Worm (Caenorhabditis elegans) whole organism, L2 larva: Measurements from ENCODE around the gene atg-4.2.

Source experiments
- ama-1 ChIP-seq: fragments of 150-350 bp; optimal IDR thresholded peaks from 2 replicates; lab custom pipeline; 2018; ENCODE audit warnings: inconsistent platforms
- ceh-16 ChIP-seq: fragments of 150-350 bp; optimal IDR thresholded peaks from 2 replicates; lab custom pipeline; 2014; ENCODE audit warnings: missing biosample characterization, missing genetic modification characterization
- ceh-82 ChIP-seq: fragments of 150-350 bp; optimal IDR thresholded peaks from 2 replicates; lab custom pipeline; 2014; ENCODE audit warnings: missing biosample characterization, missing genetic modification characterization
- dmd-4 ChIP-seq: sonication (generic microtip); optimal IDR thresholded peaks from 2 replicates; lab custom pipeline; 2017; ENCODE audit warnings: missing biosample characterization, missing genetic modification characterization
- nhr-237 ChIP-seq: fragments of 150-350 bp; optimal IDR thresholded peaks from 2 replicates; lab custom pipeline; 2014; ENCODE audit warnings: missing biosample characterization, missing genetic modification characterization

- no peak for TF ChIP-seq nhr-237
- TF ChIP-seq ceh-16 (tag; lab: Kevin White, UChicago) = no peak
- no peak for TF ChIP-seq ceh-82 (tag; lab: Kevin White, UChicago)
- no peak for TF ChIP-seq ama-1
- TF ChIP-seq dmd-4 = no peak
Observed at ce11 chrIV:11644705-11645104, 23.1 kb upstream of the atg-4.2 start.
